Worm (Caenorhabditis elegans) whole organism, L1 larva: ENCODE measurements around the gene R151.1.

ENCODE experiments used
- alr-1 ChIP-seq: fragments of 200-800 bp; sonication (Bioruptor generic); optimal IDR thresholded peaks from 2 replicates; lab custom pipeline; 2018; ENCODE audit warnings: borderline replicate concordance, mild to moderate bottlenecking, missing genetic modification characterization, missing compliant biosample characterization
- ama-1 ChIP-seq: fragments of 150-350 bp; optimal IDR thresholded peaks from 2 replicates; lab custom pipeline; 2014
- blmp-1 ChIP-seq: fragments of 150-350 bp; optimal IDR thresholded peaks from 2 replicates; lab custom pipeline; 2014; ENCODE audit warnings: missing biosample characterization, missing genetic modification characterization
- lin-39 ChIP-seq: fragments of 150-350 bp; optimal IDR thresholded peaks from 2 replicates; lab custom pipeline; 2014; ENCODE audit warnings: missing biosample characterization, missing genetic modification reagents, missing genetic modification characterization
- nhr-11 ChIP-seq: fragments of 150-350 bp; optimal IDR thresholded peaks from 2 replicates; lab custom pipeline; 2014; ENCODE audit warnings: missing biosample characterization, missing genetic modification characterization
- nhr-237 ChIP-seq: fragments of 150-350 bp; optimal IDR thresholded peaks from 2 replicates; lab custom pipeline; 2014; ENCODE audit warnings: missing biosample characterization, missing genetic modification characterization
- nhr-71 ChIP-seq: sonication (generic microtip); optimal IDR thresholded peaks from 2 replicates; lab custom pipeline; 2016; ENCODE audit warnings: mild to moderate bottlenecking, missing genetic modification characterization, moderate library complexity, missing compliant biosample characterization
- nhr-77 ChIP-seq: fragments of 150-350 bp; optimal IDR thresholded peaks from 2 replicates; lab custom pipeline; 2014; ENCODE audit warnings: missing biosample characterization, missing genetic modification characterization
- rnt-1 ChIP-seq: sonication (generic microtip); optimal IDR thresholded peaks from 2 replicates; lab custom pipeline; 2016; ENCODE audit warnings: mild to moderate bottlenecking, missing genetic modification characterization, moderate library complexity, missing compliant biosample characterization
- sptf-1 ChIP-seq: fragments of 150-350 bp; optimal IDR thresholded peaks from 2 replicates; lab custom pipeline; 2014; ENCODE audit warnings: missing biosample characterization, missing genetic modification characterization
- swsn-7 ChIP-seq: sonication (generic microtip); optimal IDR thresholded peaks from 2 replicates; lab custom pipeline; 2016; ENCODE audit warnings: missing genetic modification characterization, missing compliant biosample characterization
- unc-130 ChIP-seq: fragments of 150-350 bp; optimal IDR thresholded peaks from 2 replicates; lab custom pipeline; 2017; ENCODE audit warnings: missing biosample characterization, missing genetic modification characterization, inconsistent platforms

ce11 chrIII:7247740-7248139, 31.4 kb downstream of the R151.1 start, which contains the start of gene zmp-6:
- TF ChIP-seq unc-130 (no peak), swsn-7 (no peak), nhr-237 (tag; lab: Kevin White, UChicago) (no peak), nhr-71 (no peak), nhr-11 (tag; lab: Kevin White, UChicago) (no peak), alr-1 (tag; lab: Kevin White, UChicago) (no peak), ama-1 (lab: Kevin White, UChicago) (no peak), blmp-1 (no peak), sptf-1 (no peak), lin-39 (tag; lab: Kevin White, UChicago) (no peak), nhr-77 (tag; lab: Kevin White, UChicago) (no peak), rnt-1 (tag; lab: Kevin White, UChicago) (no peak)
